Worm (Caenorhabditis elegans) whole organism, L4 larva: Measurements from ENCODE around the gene C23H3.5.
A peak's percentile ranks its signal among the peaks of the same experiment; 100 is the strongest.

ENCODE experiments used
- F37D6.2 ChIP-seq: sonication (generic microtip); optimal IDR thresholded peaks from 2 replicates; lab custom pipeline; 2016; ENCODE audit warnings: mild to moderate bottlenecking, missing genetic modification characterization, missing compliant biosample characterization
- T26A8.4 ChIP-seq: fragments of 200-800 bp; sonication (Bioruptor generic); IDR thresholded peaks from 2 replicates; pipeline ENCODE4 v1.3.6; 2022; ENCODE audit warnings: missing genetic modification characterization, missing compliant biosample characterization
- ZK337.2 ChIP-seq: fragments of 200-800 bp; sonication (Bioruptor generic); IDR thresholded peaks from 2 replicates; pipeline ENCODE4 v1.3.6; 2022; ENCODE audit warnings: missing genetic modification reagents, missing genetic modification characterization, missing compliant biosample characterization
- aha-1 ChIP-seq: fragments of 150-350 bp; peaks from one replicate; lab custom pipeline; 2014; ENCODE audit warnings: missing biosample characterization, missing genetic modification characterization
- aly-2 ChIP-seq: sonication (generic microtip); optimal IDR thresholded peaks from 2 replicates; lab custom pipeline; 2018; ENCODE audit warnings: missing biosample characterization, missing genetic modification characterization
- arid-1 ChIP-seq: fragments of 200-800 bp; sonication (Bioruptor generic); conservative IDR thresholded peaks from 2 replicates; pipeline ENCODE4 v1.3.6; 2022; ENCODE audit warnings: missing genetic modification reagents, missing genetic modification characterization, missing compliant biosample characterization
- attf-4 ChIP-seq: sonication (generic microtip); optimal IDR thresholded peaks from 3 replicates; lab custom pipeline; 2017; ENCODE audit warnings: missing biosample characterization, missing genetic modification characterization
- ceh-32 ChIP-seq: sonication (generic microtip); optimal IDR thresholded peaks from 2 replicates; lab custom pipeline; 2016; ENCODE audit warnings: mild to moderate bottlenecking, missing genetic modification characterization, missing compliant biosample characterization; ENCODE audit not compliant: poor library complexity
- daf-16 ChIP-seq, 3 experiments: sonication (generic microtip); optimal IDR thresholded peaks; 2 replicates each; lab custom pipeline; 2016 to 2017; ENCODE audit warnings: missing genetic modification characterization in 3 of 3, missing genetic modification reagents in 3 of 3, mild to moderate bottlenecking in 2 of 3, missing compliant biosample characterization in 2 of 3, missing biosample characterization in 1 of 3, moderate library complexity in 1 of 3
- dmd-6 ChIP-seq: fragments of 200-800 bp; sonication (Bioruptor generic); IDR thresholded peaks from 2 replicates; pipeline ENCODE4 v1.3.6; 2022; ENCODE audit warnings: missing genetic modification reagents, missing genetic modification characterization, missing compliant biosample characterization
- gei-8 ChIP-seq: fragments of 200-800 bp; sonication (Bioruptor generic); optimal IDR thresholded peaks from 2 replicates; lab custom pipeline; 2018; ENCODE audit warnings: mild to moderate bottlenecking, missing genetic modification characterization, missing compliant biosample characterization
- hlh-30 ChIP-seq: sonication (generic microtip); optimal IDR thresholded peaks from 2 replicates; lab custom pipeline; 2017; ENCODE audit warnings: antibody characterized with exemption, mild to moderate bottlenecking, missing genetic modification characterization, missing compliant biosample characterization; ENCODE audit not compliant: insufficient read depth
- hmg-1.1 ChIP-seq: fragments of 200-800 bp; sonication (Bioruptor generic); IDR thresholded peaks from 2 replicates; pipeline ENCODE4 v1.3.6; 2022; ENCODE audit warnings: missing genetic modification reagents, missing genetic modification characterization, missing compliant biosample characterization
- jun-1 ChIP-seq: fragments of 150-350 bp; optimal IDR thresholded peaks from 2 replicates; lab custom pipeline; 2014; ENCODE audit warnings: missing biosample characterization, missing genetic modification reagents, missing genetic modification characterization
- lim-7 ChIP-seq: fragments of 200-800 bp; sonication (Bioruptor generic); IDR thresholded peaks from 2 replicates; pipeline ENCODE4 v1.3.6; 2022; ENCODE audit warnings: missing genetic modification characterization, missing compliant biosample characterization
- lin-1 ChIP-seq: fragments of 200-800 bp; sonication (Bioruptor generic); IDR thresholded peaks from 2 replicates; pipeline ENCODE4 v1.3.6; 2022; ENCODE audit warnings: missing genetic modification reagents, missing genetic modification characterization, missing compliant biosample characterization
- lin-15B ChIP-seq: fragments of 150-350 bp; sonication (generic microtip); optimal IDR thresholded peaks from 3 replicates; lab custom pipeline; 2014; ENCODE audit warnings: missing biosample characterization, missing genetic modification characterization
- mxl-2 ChIP-seq: fragments of 200-800 bp; sonication (Bioruptor generic); conservative IDR thresholded peaks from 2 replicates; pipeline ENCODE4 v1.3.6; 2022; ENCODE audit warnings: missing genetic modification reagents, missing genetic modification characterization, missing compliant biosample characterization
- mxl-3 ChIP-seq: fragments of 200-800 bp; sonication (Bioruptor generic); optimal IDR thresholded peaks from 2 replicates; lab custom pipeline; 2018; ENCODE audit warnings: mild to moderate bottlenecking, missing genetic modification characterization, missing compliant biosample characterization
- nhr-102 ChIP-seq: sonication (generic microtip); optimal IDR thresholded peaks from 2 replicates; lab custom pipeline; 2016; ENCODE audit warnings: mild to moderate bottlenecking, missing genetic modification characterization, moderate library complexity, missing compliant biosample characterization
- nhr-11 ChIP-seq: fragments of 150-350 bp; optimal IDR thresholded peaks from 2 replicates; lab custom pipeline; 2014; ENCODE audit warnings: missing biosample characterization, missing genetic modification characterization
- nhr-28 ChIP-seq: fragments of 150-350 bp; optimal IDR thresholded peaks from 2 replicates; lab custom pipeline; 2014; ENCODE audit warnings: missing biosample characterization, missing genetic modification characterization
- nhr-42 ChIP-seq: fragments of 200-800 bp; sonication (Bioruptor generic); IDR thresholded peaks from 2 replicates; pipeline ENCODE4 v1.3.6; 2022; ENCODE audit warnings: missing genetic modification characterization, missing compliant biosample characterization
- nhr-48 ChIP-seq: sonication (generic microtip); optimal IDR thresholded peaks from 2 replicates; lab custom pipeline; 2016; ENCODE audit warnings: mild to moderate bottlenecking, missing genetic modification characterization, missing compliant biosample characterization
- nhr-76 ChIP-seq: fragments of 150-350 bp; optimal IDR thresholded peaks from 2 replicates; lab custom pipeline; 2014; ENCODE audit warnings: missing biosample characterization, missing genetic modification characterization
- nhr-77 ChIP-seq: fragments of 150-350 bp; optimal IDR thresholded peaks from 2 replicates; lab custom pipeline; 2014; ENCODE audit warnings: missing biosample characterization, missing genetic modification characterization
- php-3 ChIP-seq: fragments of 200-800 bp; sonication (Bioruptor generic); IDR thresholded peaks from 2 replicates; pipeline ENCODE4 v1.3.6; 2022; ENCODE audit warnings: missing genetic modification reagents, missing genetic modification characterization, missing compliant biosample characterization
- unc-62 ChIP-seq, 3 experiments: fragments of 150-350 bp in 1 of 3; sonication (generic microtip); optimal IDR thresholded peaks in 2 of 3; peaks in 1 of 3; 1 replicate in 1 of 3; 2 replicates in 2 of 3; lab custom pipeline; 2014 to 2017; ENCODE audit warnings: missing biosample characterization in 3 of 3, missing genetic modification characterization in 3 of 3, missing genetic modification reagents in 3 of 3, missing genotype in 1 of 3
- zfp-3 ChIP-seq: fragments of 200-800 bp; sonication (Bioruptor generic); conservative IDR thresholded peaks from 2 replicates; pipeline ENCODE4 v1.3.6; 2022; ENCODE audit warnings: missing genetic modification reagents, missing genetic modification characterization, missing compliant biosample characterization
- zip-11 ChIP-seq: fragments of 200-800 bp; sonication (Bioruptor generic); IDR thresholded peaks from 2 replicates; pipeline ENCODE4 v1.3.6; 2022; ENCODE audit warnings: missing genetic modification characterization, missing compliant biosample characterization

Gene C23H3.5

ce11 chrII:47280-47679 is at the start of gene C23H3.5:
Gene C23H3.5, plus strand, starts transcription at chrII:47580.
- TF ChIP-seq aha-1 (tag; lab: Kevin White, UChicago) = no peak
- no peak for TF ChIP-seq nhr-42 (GFP tag; lab: Robert Waterston, UW)
- no peak for TF ChIP-seq ZK337.2 (GFP tag; lab: Robert Waterston, UW)
- no peak for TF ChIP-seq nhr-76 (tag; lab: Kevin White, UChicago)
- no peak for TF ChIP-seq dmd-6 (GFP tag; lab: Robert Waterston, UW)
- no peak for TF ChIP-seq mxl-2 (GFP tag; lab: Robert Waterston, UW)
- TF ChIP-seq lin-15B (tag; lab: Kevin White, UChicago) = no peak
- TF ChIP-seq nhr-77 = no peak
- TF ChIP-seq php-3 = no peak
- TF ChIP-seq nhr-102 (tag; lab: Kevin White, UChicago) = no peak
- no peak for TF ChIP-seq F37D6.2 (tag; lab: Kevin White, UChicago)
- TF ChIP-seq jun-1 (tag; lab: Kevin White, UChicago) = no peak
- TF ChIP-seq T26A8.4 = no peak
- no peak for TF ChIP-seq ceh-32
- no peak for TF ChIP-seq arid-1 (GFP tag; lab: Robert Waterston, UW)
- TF ChIP-seq hlh-30 = no peak
- no peak for TF ChIP-seq lin-1

ce11 chrII:586-985 is 46.8 kb upstream of the C23H3.5 start:
- TF ChIP-seq attf-4 (tag; lab: Kevin White, UChicago) = no peak
- TF ChIP-seq daf-16 (GFP tag; optimal IDR thresholded peaks at IDR 0.05; lab: Kevin White, UChicago) = no peak
- TF ChIP-seq daf-16 (tag; optimal IDR thresholded peaks at IDR 0.05; lab: Kevin White, UChicago) = peak; percentile 8

- TF ChIP-seq lim-7 (GFP tag; lab: Robert Waterston, UW) (no peak), hmg-1.1 (GFP tag; lab: Robert Waterston, UW) (0 out of 2 replicates have a peak, but pooled peaks have one; percentile 16)
Observed at ce11 chrII:1334-1898, 46.0 kb upstream of the C23H3.5 start, which contains the start of gene 2L52.1. Gene 2L52.1, plus strand, starts transcription at chrII:1848.

- TF ChIP-seq nhr-28 (tag; lab: Kevin White, UChicago) (no peak), gei-8 (GFP tag; lab: Kevin White, UChicago) (no peak), aly-2 (tag; lab: Kevin White, UChicago) (no peak), unc-62 (GFP tag; optimal IDR thresholded peaks at IDR 0.05 in 1 of 2; lab: Kevin White, UChicago) (peak in 1 of 2 experiments; percentile 80), unc-62 (tag; optimal IDR thresholded peaks at IDR 0.05; lab: Kevin White, UChicago) (no peak), php-3 (no peak)
Observed at ce11 chrII:4793-5192, 42.6 kb upstream of the C23H3.5 start.

ce11 chrII:6349-6748 is 41.0 kb upstream of the C23H3.5 start, which contains the start of gene osta-1:
Gene osta-1, plus strand, starts transcription at chrII:6657.
- TF ChIP-seq nhr-48 (no peak), nhr-11 (tag; lab: Kevin White, UChicago) (peak; percentile 13), zfp-3 (GFP tag; lab: Robert Waterston, UW) (no peak), daf-16 (GFP tag; optimal IDR thresholded peaks at IDR 0.05; lab: Kevin White, UChicago) (no peak), daf-16 (tag; optimal IDR thresholded peaks at IDR 0.05; lab: Kevin White, UChicago) (no peak), nhr-77 (no peak), unc-62 (GFP tag; optimal IDR thresholded peaks at IDR 0.05 in 1 of 2; lab: Kevin White, UChicago) (peak in 1 of 2 experiments; percentile 18), unc-62 (tag; optimal IDR thresholded peaks at IDR 0.05; lab: Kevin White, UChicago) (no peak), mxl-3 (GFP tag; lab: Kevin White, UChicago) (no peak), nhr-28 (tag; lab: Kevin White, UChicago) (no peak), zip-11 (GFP tag; lab: Robert Waterston, UW) (no peak)

- TF ChIP-seq lin-1 = no peak
- peak in 1 of 2 experiments; percentile 85 for TF ChIP-seq unc-62 (GFP tag; optimal IDR thresholded peaks at IDR 0.05 in 1 of 2; lab: Kevin White, UChicago)
- TF ChIP-seq unc-62 (tag; optimal IDR thresholded peaks at IDR 0.05; lab: Kevin White, UChicago) = no peak
- TF ChIP-seq, all 104 proteins: peak for 1
Observed at ce11 chrII:8212-8611, 39.2 kb upstream of the C23H3.5 start.
